In the genomic region with DNA sequence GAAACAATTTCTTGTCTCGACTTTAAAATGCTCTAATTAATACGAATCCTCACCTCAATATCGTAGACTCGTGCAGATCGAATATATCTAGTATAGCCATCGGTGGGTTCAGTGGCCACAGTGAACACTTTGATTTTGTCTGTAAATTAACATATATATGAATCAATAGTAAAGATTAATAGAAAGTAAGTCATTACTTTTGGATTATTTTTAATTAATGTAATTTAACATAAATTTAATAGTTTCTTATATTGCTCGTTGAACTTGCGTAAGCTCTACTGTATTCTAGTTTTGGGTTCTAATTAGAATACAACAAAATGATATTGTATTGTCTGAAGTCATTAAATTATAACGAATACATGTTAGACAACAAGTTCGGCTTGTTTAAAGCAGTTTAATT, we compare ENCODE assay signal across 1 fruit fly cellular context.
TF ChIP-seq lines count a peak whose summit lies in the region.

No protein-coding gene starts in this region.

TF ChIP-seq in whole organism, embryonic, 481 proteins besides CTCF, POLR2A, EP300 and RAD21 (continued from another document):
- 0 out of 3 replicates have a peak, but pooled peaks have one; percentile 6 for TF ChIP-seq zfh1 (GFP tag; IDR thresholded peaks at IDR 0.05; lab: Robert Waterston, UW)
- no peak for TF ChIP-seq nom (GFP tag; optimal IDR thresholded peaks at IDR 0.05; lab: Kevin White, UChicago)
- TF ChIP-seq CG6654 (GFP tag; optimal IDR thresholded peaks at IDR 0.05; lab: Kevin White, UChicago) = no peak
- peak; percentile 17; the same call in 1 of the 2 replicates for TF ChIP-seq CG32772 (GFP tag; IDR thresholded peaks at IDR 0.05; lab: Robert Waterston, UW)
- no peak for TF ChIP-seq CG16779 (GFP tag; IDR thresholded peaks at IDR 0.05; lab: Robert Waterston, UW)
- no peak for TF ChIP-seq CG2202 (tag; optimal IDR thresholded peaks at IDR 0.05; lab: Kevin White, UChicago)
- TF ChIP-seq CG7556 (GFP tag; optimal IDR thresholded peaks at IDR 0.05; lab: Kevin White, UChicago) = no peak
- TF ChIP-seq unpg (GFP tag; optimal IDR thresholded peaks at IDR 0.05; lab: Kevin White, UChicago) = peak; percentile 28
- no peak for TF ChIP-seq Ravus (GFP tag; IDR thresholded peaks at IDR 0.05; lab: Robert Waterston, UW)
- no peak for TF ChIP-seq CG1603 (tag; optimal IDR thresholded peaks at IDR 0.05; lab: Kevin White, UChicago)
- TF ChIP-seq CG9876 (GFP tag; optimal IDR thresholded peaks at IDR 0.05; lab: Kevin White, UChicago) = no peak
- peak; percentile 48 for TF ChIP-seq CG2678 (tag; optimal IDR thresholded peaks at IDR 0.05; lab: Kevin White, UChicago)
- TF ChIP-seq CG17359 (tag; optimal IDR thresholded peaks at IDR 0.05; lab: Kevin White, UChicago) = peak; percentile 24
- no peak for TF ChIP-seq CG6813 (GFP tag; optimal IDR thresholded peaks at IDR 0.05; lab: Kevin White, UChicago)
- peak; percentile 45; the same call in 2 of the 3 replicates for TF ChIP-seq row (GFP tag; IDR thresholded peaks at IDR 0.05; lab: Robert Waterston, UW)
- no peak for TF ChIP-seq Scr (GFP tag; IDR thresholded peaks at IDR 0.05; lab: Robert Waterston, UW; ENCODE audit: partially characterized antibody)
- TF ChIP-seq CG17829 (tag; optimal IDR thresholded peaks at IDR 0.05; lab: Kevin White, UChicago) = peak; percentile 3
- TF ChIP-seq br (optimal IDR thresholded peaks at IDR 0.05; lab: Kevin White, UChicago) = no peak
- no peak for TF ChIP-seq gfzf (GFP tag; optimal IDR thresholded peaks at IDR 0.05; lab: Kevin White, UChicago)
- no peak for TF ChIP-seq Dll (GFP tag; IDR thresholded peaks at IDR 0.05; lab: Robert Waterston, UW; ENCODE audit: partially characterized antibody)
- peak; percentile 43 for TF ChIP-seq CG2712 (tag; optimal IDR thresholded peaks at IDR 0.05; lab: Kevin White, UChicago)
- peak; percentile 7 for TF ChIP-seq CG2120 (GFP tag; optimal IDR thresholded peaks at IDR 0.05; lab: Kevin White, UChicago)
- no peak for TF ChIP-seq prd (optimal IDR thresholded peaks at IDR 0.05; lab: Kevin White, UChicago)
- peak; percentile 51; the same call in 1 of the 3 replicates for TF ChIP-seq prd (GFP tag; IDR thresholded peaks at IDR 0.05; lab: Robert Waterston, UW)
- no peak for TF ChIP-seq dm (GFP tag; optimal IDR thresholded peaks at IDR 0.05; lab: Kevin White, UChicago)
- no peak for TF ChIP-seq CG3838 (GFP tag; optimal IDR thresholded peaks at IDR 0.05; lab: Kevin White, UChicago)
- TF ChIP-seq H15 (GFP tag; IDR thresholded peaks at IDR 0.05; lab: Robert Waterston, UW) = no peak
- TF ChIP-seq CG7271 (tag; optimal IDR thresholded peaks at IDR 0.05; lab: Kevin White, UChicago) = peak; percentile 19
- peak; percentile 13 for TF ChIP-seq CG10267 (tag; optimal IDR thresholded peaks at IDR 0.05; lab: Kevin White, UChicago)
- TF ChIP-seq en (GFP tag; optimal IDR thresholded peaks at IDR 0.05; lab: Kevin White, UChicago) = no peak
- peak; percentile 24 for TF ChIP-seq CG18262 (tag; optimal IDR thresholded peaks at IDR 0.05; lab: Kevin White, UChicago)
- peak; percentile 49; the same call in 1 of the 2 replicates for TF ChIP-seq Xrp1 (GFP tag; IDR thresholded peaks at IDR 0.05; lab: Robert Waterston, UW)
- no peak for TF ChIP-seq TFAM (GFP tag; optimal IDR thresholded peaks at IDR 0.05; lab: Kevin White, UChicago)
- TF ChIP-seq Sry-δ (GFP tag; optimal IDR thresholded peaks at IDR 0.05; lab: Kevin White, UChicago) = no peak
- TF ChIP-seq sima (GFP tag; optimal IDR thresholded peaks at IDR 0.05; lab: Kevin White, UChicago) = no peak
- peak; percentile 67 for TF ChIP-seq slbo (GFP tag; IDR thresholded peaks at IDR 0.05; lab: Robert Waterston, UW)
- no peak for TF ChIP-seq eve (GFP tag; optimal IDR thresholded peaks at IDR 0.05; lab: Kevin White, UChicago)
- peak; percentile 87 for TF ChIP-seq grau (tag; optimal IDR thresholded peaks at IDR 0.05; lab: Kevin White, UChicago)
- peak; percentile 32; the same call in 1 of the 3 replicates for TF ChIP-seq dysf (GFP tag; IDR thresholded peaks at IDR 0.05; lab: Robert Waterston, UW)
- no peak for TF ChIP-seq Mad (GFP tag; optimal IDR thresholded peaks at IDR 0.05; lab: Kevin White, UChicago)
- no peak for TF ChIP-seq esg (GFP tag; conservative IDR thresholded peaks at IDR 0.05; lab: Robert Waterston, UW)
